Worm (Caenorhabditis elegans) whole organism, mixed stage, embryonic: ENCODE data around the gene ubh-1.

Experiments used
- ceh-39 ChIP-seq: fragments of 150-350 bp; optimal IDR thresholded peaks from 2 replicates; lab custom pipeline; 2014; ENCODE audit warnings: missing biosample characterization, missing genetic modification characterization
- drap-1 ChIP-seq: fragments of 200-800 bp; sonication (Bioruptor generic); optimal IDR thresholded peaks from 3 replicates; lab custom pipeline; 2018; ENCODE audit warnings: mild to moderate bottlenecking, missing genetic modification characterization, missing compliant biosample characterization
- elt-3 ChIP-seq: fragments of 150-350 bp; optimal IDR thresholded peaks from 2 replicates; lab custom pipeline; 2014; ENCODE audit warnings: missing biosample characterization, missing genetic modification characterization
- mep-1 ChIP-seq: fragments of 150-350 bp; optimal IDR thresholded peaks from 2 replicates; lab custom pipeline; 2017; ENCODE audit warnings: missing biosample characterization, missing genetic modification reagents, missing genetic modification characterization, inconsistent platforms
- nhr-2 ChIP-seq: fragments of 150-350 bp; optimal IDR thresholded peaks from 2 replicates; lab custom pipeline; 2014; ENCODE audit warnings: missing biosample characterization, missing genetic modification characterization
- nhr-237 ChIP-seq: fragments of 150-350 bp; optimal IDR thresholded peaks from 2 replicates; lab custom pipeline; 2014; ENCODE audit warnings: missing biosample characterization, missing genetic modification characterization
- nhr-28 ChIP-seq: fragments of 150-350 bp; optimal IDR thresholded peaks from 2 replicates; lab custom pipeline; 2014; ENCODE audit warnings: missing biosample characterization, missing genetic modification characterization
- nhr-76 ChIP-seq: sonication (generic microtip); optimal IDR thresholded peaks from 2 replicates; lab custom pipeline; 2017; ENCODE audit warnings: missing biosample characterization, missing genetic modification characterization
- pha-4 ChIP-seq: fragments of 150-350 bp; optimal IDR thresholded peaks from 2 replicates; lab custom pipeline; 2018; ENCODE audit warnings: missing biosample characterization, missing genetic modification reagents, missing genetic modification characterization
- snpc-4 ChIP-seq: fragments of 150-350 bp; optimal IDR thresholded peaks from 2 replicates; lab custom pipeline; 2014; ENCODE audit warnings: missing biosample characterization, missing genetic modification characterization
- unc-120 ChIP-seq: sonication (generic microtip); optimal IDR thresholded peaks from 2 replicates; lab custom pipeline; 2017; ENCODE audit warnings: missing genetic modification characterization, missing compliant biosample characterization; ENCODE audit not compliant: poor library complexity, severe bottlenecking
- unc-39 ChIP-seq: fragments of 150-350 bp; optimal IDR thresholded peaks from 2 replicates; lab custom pipeline; 2014; ENCODE audit warnings: missing biosample characterization, missing genetic modification characterization
- unc-62 ChIP-seq: fragments of 150-350 bp; optimal IDR thresholded peaks from 2 replicates; lab custom pipeline; 2014; ENCODE audit warnings: missing biosample characterization, missing genetic modification reagents, missing genetic modification characterization
- ztf-11 ChIP-seq: fragments of 150-350 bp; optimal IDR thresholded peaks from 2 replicates; lab custom pipeline; 2014; ENCODE audit warnings: missing biosample characterization, missing genetic modification characterization

ce11 chrV:6509717-6510116, 1.5 kb downstream of the ubh-1 start, which contains the start of gene ubh-2:
- TF ChIP-seq mep-1, result no peak
- no peak for TF ChIP-seq unc-120 (tag; lab: Kevin White, UChicago)
- no peak for TF ChIP-seq snpc-4
- TF ChIP-seq pha-4 (tag; lab: Kevin White, UChicago), result no peak
- no peak for TF ChIP-seq unc-39 (tag; lab: Kevin White, UChicago)
- TF ChIP-seq nhr-28 (tag; lab: Kevin White, UChicago), result no peak
- no peak for TF ChIP-seq nhr-76 (tag; lab: Kevin White, UChicago)
- TF ChIP-seq elt-3 (tag; lab: Kevin White, UChicago), result no peak
- no peak for TF ChIP-seq ceh-39
- no peak for TF ChIP-seq unc-62
- no peak for TF ChIP-seq ztf-11 (tag; lab: Kevin White, UChicago)
- no peak for TF ChIP-seq nhr-237 (tag; lab: Kevin White, UChicago)
- TF ChIP-seq drap-1 (GFP tag; lab: Kevin White, UChicago), result no peak
- TF ChIP-seq nhr-2 (tag; lab: Kevin White, UChicago), result no peak
